Worm (Caenorhabditis elegans): ENCODE data around the gene cuc-1.

The cuc-1 gene

DNA sequence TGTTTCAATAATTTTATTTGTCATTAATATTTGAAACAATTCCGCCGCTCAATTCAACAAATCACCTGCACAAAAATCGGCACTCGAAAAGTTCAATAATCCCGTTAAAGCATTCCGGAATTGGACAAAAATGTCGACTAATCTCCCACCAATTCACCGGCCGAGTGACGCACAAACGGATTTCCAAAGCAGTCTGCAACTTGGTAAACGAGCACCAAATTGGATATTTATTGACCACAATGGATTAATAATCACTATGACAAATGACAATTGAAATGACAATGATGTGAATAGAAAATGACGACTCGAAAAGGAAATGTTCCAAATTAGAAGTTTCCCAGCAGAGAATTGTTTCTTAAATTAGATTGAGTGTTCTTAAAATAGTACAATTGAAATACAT lies 25.1 kb downstream of the cuc-1 start:
- TF ChIP-seq unc-62 (GFP tag; optimal IDR thresholded peaks at IDR 0.05) = no peak

- no peak for TF ChIP-seq unc-62 (GFP tag; optimal IDR thresholded peaks at IDR 0.05)
Observed at ce11 chrIII:7834848-7835247, 25.9 kb downstream of the cuc-1 start.

- no peak for TF ChIP-seq unc-62 (GFP tag; optimal IDR thresholded peaks at IDR 0.05)
Observed at ce11 chrIII:7832473-7832872, 28.3 kb downstream of the cuc-1 start.

DNA sequence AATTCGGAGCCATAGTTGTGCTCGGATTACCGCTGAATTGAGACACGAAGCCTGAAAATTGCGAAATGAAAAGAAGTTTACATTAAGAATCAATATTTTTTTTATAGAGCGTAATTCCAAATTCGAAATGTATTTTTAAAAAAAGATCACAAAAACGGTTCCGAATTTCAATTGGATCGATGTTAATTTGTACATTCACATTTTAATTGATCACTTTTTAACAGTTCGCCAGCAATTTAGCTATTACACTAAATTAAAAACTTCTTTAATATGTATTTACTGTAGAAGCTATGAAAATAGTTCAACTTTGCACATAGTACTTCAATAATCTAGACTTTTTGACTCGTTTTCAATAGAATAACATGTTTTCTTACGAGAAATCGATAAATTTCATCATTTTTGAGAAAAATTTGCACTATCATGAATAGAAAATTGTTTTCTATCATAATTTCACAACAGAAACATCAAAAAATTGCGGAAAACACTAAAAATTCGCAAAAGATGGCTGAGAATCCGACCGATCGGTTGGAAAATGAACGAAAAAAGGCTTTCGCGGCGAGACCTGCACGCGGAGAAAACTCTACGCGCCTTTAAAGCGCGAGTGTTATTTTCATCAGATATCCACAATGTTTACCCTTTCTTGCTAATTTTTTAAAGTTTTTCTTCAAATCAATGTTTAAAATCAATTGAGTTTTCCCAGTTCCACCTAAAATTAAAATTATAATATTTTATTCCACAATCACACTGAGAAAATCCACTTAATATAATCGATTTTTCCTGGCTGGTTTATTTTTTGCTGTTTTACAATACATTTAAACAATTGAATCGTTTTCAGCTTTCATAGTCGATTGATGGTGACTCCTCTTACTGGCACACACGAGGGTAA lies 32.0 kb downstream of the cuc-1 start, which contains the start of the genes egl-45 and kcmf-1:
egl-45 (minus strand) TSS at position 51 of the 886 bp plus-strand sequence.
kcmf-1 (plus strand) TSS at position 836 of the 886 bp plus-strand sequence.
- no peak for TF ChIP-seq unc-62 (GFP tag; optimal IDR thresholded peaks at IDR 0.05)

DNA sequence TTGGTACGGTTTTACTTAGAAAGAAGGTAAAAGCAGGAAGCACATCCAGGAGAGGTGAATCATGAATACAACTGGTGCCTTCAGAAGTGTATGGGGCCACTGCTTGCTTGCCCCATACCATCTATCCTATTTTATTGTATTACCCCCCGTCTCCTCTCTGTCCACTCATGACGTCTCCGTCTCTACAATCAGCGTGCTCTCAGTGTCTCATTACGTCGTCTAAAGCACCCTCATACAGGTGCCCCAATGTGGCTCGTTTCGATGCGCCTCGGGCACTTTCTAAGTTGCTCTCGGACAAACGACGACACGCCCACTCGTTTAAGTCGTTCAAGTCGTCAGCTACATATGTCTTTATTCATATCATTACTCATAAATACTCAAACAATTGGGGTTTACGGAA lies 36.7 kb downstream of the cuc-1 start:
- no peak for TF ChIP-seq unc-62 (GFP tag; optimal IDR thresholded peaks at IDR 0.05)

DNA sequence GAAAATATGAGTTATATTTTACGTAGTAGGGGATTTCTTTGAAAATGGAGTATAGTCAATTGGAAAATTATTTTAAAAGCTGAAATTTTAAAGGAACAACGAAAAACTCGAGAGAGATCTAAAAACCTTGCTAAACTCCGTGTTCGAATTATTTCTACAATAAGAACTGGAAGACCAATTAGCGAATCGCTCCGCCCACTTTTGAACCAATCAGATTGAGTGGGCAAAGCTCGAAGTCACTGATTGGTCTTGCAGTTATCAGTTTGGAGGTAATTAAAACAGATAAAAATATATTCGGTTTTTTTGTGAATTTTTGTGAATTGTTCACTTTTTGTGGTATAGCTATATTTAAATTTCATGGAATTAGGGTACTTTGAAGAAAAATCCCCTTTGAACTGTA lies 37.5 kb downstream of the cuc-1 start:
- no peak for TF ChIP-seq unc-62 (GFP tag; optimal IDR thresholded peaks at IDR 0.05)

DNA sequence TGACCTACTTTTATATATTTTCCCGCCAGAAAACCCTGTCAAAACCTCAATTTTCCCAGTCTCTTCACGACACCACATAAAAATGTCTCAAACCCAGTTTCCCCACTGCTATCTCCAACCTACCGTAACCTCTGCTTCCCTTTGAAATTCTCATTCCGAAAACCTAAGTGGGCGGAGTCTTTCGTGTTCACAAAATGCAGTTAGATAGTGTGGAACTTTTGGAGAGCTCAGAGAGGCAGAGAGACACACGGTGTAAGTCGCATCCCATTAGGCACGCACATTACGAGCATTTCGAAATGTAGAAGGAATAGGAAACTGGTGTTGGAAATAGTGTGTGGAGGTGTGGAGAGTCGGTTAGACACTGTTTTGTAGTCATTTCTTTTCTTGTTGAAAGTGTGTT lies 40.9 kb downstream of the cuc-1 start:
- TF ChIP-seq unc-62 (GFP tag; optimal IDR thresholded peaks at IDR 0.05) = no peak

ce11 chrIII:7818965-7819364 lies 41.8 kb downstream of the cuc-1 start:
- no peak for TF ChIP-seq unc-62 (GFP tag; optimal IDR thresholded peaks at IDR 0.05)

DNA sequence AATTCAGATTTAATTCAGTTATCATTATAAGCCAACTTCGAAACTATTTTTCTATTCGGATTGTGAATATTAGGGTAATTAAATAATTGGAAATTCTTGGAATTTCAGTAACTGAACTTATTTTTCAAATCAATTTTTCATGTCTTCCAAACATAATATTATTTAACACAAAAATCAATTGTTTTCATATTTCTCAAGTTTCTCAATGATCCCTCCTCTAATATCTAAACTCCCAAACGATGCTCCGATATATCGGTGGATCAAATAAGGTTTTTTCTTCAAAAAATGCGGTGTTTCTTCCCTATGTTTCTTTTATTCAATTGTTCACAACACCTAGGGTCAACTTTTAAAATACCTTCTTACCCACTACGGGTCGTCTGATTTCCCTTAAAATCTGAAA lies 44.3 kb downstream of the cuc-1 start:
- no peak for TF ChIP-seq unc-62 (GFP tag; optimal IDR thresholded peaks at IDR 0.05)

- no peak for TF ChIP-seq unc-62 (GFP tag; optimal IDR thresholded peaks at IDR 0.05)
Observed at ce11 chrIII:7815571-7816348, 45.0 kb downstream of the cuc-1 start.

- no peak for TF ChIP-seq unc-62 (GFP tag; optimal IDR thresholded peaks at IDR 0.05)
Observed at ce11 chrIII:7815056-7815366, 45.8 kb downstream of the cuc-1 start.

DNA sequence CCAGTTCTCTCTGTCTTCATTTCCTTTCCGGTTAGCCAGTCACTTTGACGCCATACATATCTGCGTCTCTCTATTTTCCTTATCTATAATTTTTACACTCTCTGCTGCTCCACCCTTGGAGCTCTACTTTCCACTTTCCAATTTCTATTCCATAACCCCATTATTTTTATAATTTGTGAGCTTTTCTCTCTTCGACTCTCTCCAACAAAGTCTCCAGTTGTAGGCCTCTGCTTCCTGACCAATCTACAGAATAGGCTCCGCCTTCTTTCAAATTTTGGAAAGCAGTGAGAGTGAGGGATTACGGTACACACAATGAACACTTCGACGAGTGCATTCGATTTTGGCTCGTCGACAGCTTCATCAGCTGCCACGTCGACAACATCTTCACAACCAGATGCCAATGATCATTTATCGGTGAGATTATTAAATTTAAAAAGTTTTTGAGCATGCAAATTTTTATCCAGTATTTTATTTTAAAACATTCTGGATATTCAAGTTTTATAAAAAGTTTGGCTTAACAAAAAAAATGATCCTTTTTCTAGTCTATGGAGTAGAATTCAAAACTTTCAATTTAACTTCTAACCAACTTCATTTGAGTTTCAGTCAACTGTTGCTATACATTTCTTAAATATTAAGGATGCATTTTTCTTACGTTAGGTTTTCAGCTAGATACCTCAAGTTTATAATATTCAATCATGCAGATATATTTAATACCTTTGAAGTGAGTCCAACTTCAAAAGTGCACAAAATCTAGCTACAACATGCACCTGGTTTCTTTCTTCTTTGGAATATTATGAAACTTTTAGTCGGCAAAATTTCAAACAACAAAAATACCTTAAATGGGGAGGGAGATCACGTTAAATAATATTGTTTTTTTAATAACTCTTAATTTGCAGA lies 46.4 kb downstream of the cuc-1 start, which contains the start of gene egl-5:
egl-5 (plus strand) TSS at position 216 of the 897 bp plus-strand sequence.
- no peak for TF ChIP-seq unc-62 (GFP tag; optimal IDR thresholded peaks at IDR 0.05)

DNA sequence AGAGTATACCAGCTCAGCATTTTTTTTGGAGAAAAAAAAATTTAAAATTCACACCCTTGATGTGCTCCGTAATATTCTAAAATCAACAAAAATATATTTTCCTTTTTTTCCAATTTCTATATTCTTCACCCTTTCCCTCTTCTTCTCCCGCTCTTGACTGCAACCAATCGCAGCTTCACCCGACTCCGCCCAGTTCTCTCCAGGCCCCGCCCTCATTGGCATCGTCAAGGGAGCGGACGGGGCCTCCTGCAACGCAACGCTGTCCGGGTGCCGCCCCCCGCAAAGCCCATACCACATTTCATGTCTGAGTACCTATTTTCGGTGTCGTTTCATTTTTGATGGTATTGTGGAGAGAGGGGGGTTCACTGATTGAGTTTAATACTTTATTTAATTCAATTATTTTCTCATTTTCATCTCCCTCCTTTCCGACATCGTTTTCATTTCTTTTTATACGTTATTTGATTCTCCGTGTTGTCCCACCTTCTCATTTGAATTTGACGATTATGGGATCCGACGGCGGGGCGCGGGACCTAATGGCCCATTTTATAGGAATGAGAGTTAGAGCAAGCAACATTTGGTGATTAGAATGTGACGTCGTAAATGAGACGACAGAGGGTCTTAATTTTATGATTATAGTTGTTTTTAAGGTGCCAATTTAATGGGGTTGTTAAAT lies 48.4 kb downstream of the cuc-1 start:
- no peak for TF ChIP-seq unc-62 (GFP tag; optimal IDR thresholded peaks at IDR 0.05)

All from whole organism, dauer.